Fruit fly (Drosophila melanogaster): ENCODE data around the gene Sec71.

Gene Sec71

DNA sequence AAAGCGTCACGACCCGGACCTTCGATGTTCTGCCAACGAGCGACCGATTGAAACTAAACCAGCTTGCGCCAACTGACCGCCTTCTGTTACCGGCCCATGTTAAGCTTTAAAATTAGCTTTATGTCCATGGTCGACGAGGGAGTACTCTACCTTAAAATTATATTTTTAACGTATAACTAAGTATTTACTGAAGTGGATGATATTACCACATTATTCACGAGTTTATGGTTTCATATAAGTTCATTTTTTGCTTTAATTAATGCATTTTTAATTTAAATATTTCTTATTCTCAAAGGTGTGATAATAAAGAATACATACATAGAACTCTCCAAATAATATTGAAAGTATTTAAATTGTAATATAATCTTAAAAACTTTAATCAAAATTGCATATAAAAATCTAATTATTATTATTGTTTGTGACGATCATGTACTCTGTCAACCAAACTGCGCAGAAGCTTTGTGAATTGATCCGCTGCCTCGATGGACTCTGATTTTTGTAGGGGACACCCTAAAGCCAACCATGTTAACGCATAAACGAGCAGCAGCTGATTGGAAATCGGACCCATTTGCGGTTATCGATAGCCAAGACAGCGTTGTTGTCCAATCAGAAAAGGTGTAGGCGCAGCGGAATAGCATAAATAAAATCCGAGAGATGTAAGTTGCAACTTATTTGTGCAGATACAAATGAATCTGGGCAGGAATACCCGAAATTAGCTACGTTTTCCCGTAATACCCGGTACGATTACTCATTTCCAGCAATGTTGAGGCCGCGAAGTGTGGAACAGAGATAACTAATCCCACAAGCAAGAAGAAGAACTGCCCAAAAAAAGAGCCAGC is 13.0 kb upstream of the Sec71 start, which contains the start of the genes CG9008 and p38b (continued):
- TF ChIP-seq H15 (GFP tag; IDR thresholded peaks at IDR 0.05) = 0 out of 3 replicates have a peak, but pooled peaks have one; percentile 49
- TF ChIP-seq CG15073 (GFP tag; optimal IDR thresholded peaks at IDR 0.05) = no peak
- TF ChIP-seq CG8765 (GFP tag; IDR thresholded peaks at IDR 0.05) = no peak
- peak; percentile 71 for TF ChIP-seq CG6272 (GFP tag; IDR thresholded peaks at IDR 0.05)
- TF ChIP-seq CG12071 (GFP tag; optimal IDR thresholded peaks at IDR 0.05) = no peak
- TF ChIP-seq eyg (GFP tag; optimal IDR thresholded peaks at IDR 0.05) = no peak
- no peak for TF ChIP-seq tio (GFP tag; optimal IDR thresholded peaks at IDR 0.05)
- TF ChIP-seq CG12299 (tag; optimal IDR thresholded peaks at IDR 0.05) = peak; percentile 69
- no peak; the same call in 2 of the 3 replicates for TF ChIP-seq zen2 (GFP tag; IDR thresholded peaks at IDR 0.05; ENCODE audit: partially characterized antibody)
- TF ChIP-seq zfh1 (GFP tag; IDR thresholded peaks at IDR 0.05) = peak; percentile 48; the same call in 2 of the 3 replicates
- TF ChIP-seq Stat92E (GFP tag; optimal IDR thresholded peaks at IDR 0.05) = peak in 1 of 3 experiments; percentile 19
- TF ChIP-seq Myb (GFP tag; optimal IDR thresholded peaks at IDR 0.05) = no peak
- TF ChIP-seq CG30403 (GFP tag; optimal IDR thresholded peaks at IDR 0.05) = peak; percentile 91
- TF ChIP-seq fu2 (GFP tag; optimal IDR thresholded peaks at IDR 0.05) = no peak
- TF ChIP-seq CG13624 (GFP tag; optimal IDR thresholded peaks at IDR 0.05) = peak; percentile 54
- peak; percentile 76 for TF ChIP-seq Fer3 (tag; optimal IDR thresholded peaks at IDR 0.05)
- TF ChIP-seq CG13775 (GFP tag; optimal IDR thresholded peaks at IDR 0.05) = peak; percentile 78
- TF ChIP-seq CG30431 (GFP tag; optimal IDR thresholded peaks at IDR 0.05) = peak; percentile 46
- TF ChIP-seq CG6683 (GFP tag; optimal IDR thresholded peaks at IDR 0.05) = peak; percentile 79
- no peak for TF ChIP-seq da (GFP tag; optimal IDR thresholded peaks at IDR 0.05)
- peak; percentile 90 for TF ChIP-seq CG9437 (GFP tag; optimal IDR thresholded peaks at IDR 0.05)
- TF ChIP-seq CG4854 (GFP tag; optimal IDR thresholded peaks at IDR 0.05) = peak; percentile 35
- TF ChIP-seq sr (GFP tag; IDR thresholded peaks at IDR 0.05) = peak; percentile 53; the same call in 2 of the 3 replicates
- TF ChIP-seq CG7556 (GFP tag; optimal IDR thresholded peaks at IDR 0.05) = peak; percentile 95
- no peak for TF ChIP-seq luna (GFP tag; optimal IDR thresholded peaks at IDR 0.05)
- peak; percentile 79 for TF ChIP-seq fd3F (GFP tag; optimal IDR thresholded peaks at IDR 0.05)
- TF ChIP-seq al (GFP tag; IDR thresholded peaks at IDR 0.05) = 0 out of 2 replicates have a peak, but pooled peaks have one; percentile 46
- TF ChIP-seq Sry-β (GFP tag; optimal IDR thresholded peaks at IDR 0.05) = peak; percentile 28
- peak in 1 of 3 experiments; percentile 83 for TF ChIP-seq lola (GFP tag; optimal IDR thresholded peaks at IDR 0.05)
- peak; percentile 61 for TF ChIP-seq BEAF-32 (GFP tag; optimal IDR thresholded peaks at IDR 0.05)
- TF ChIP-seq Gug (GFP tag; IDR thresholded peaks at IDR 0.05) = peak; percentile 76; the same call in 3 of the 4 replicates
- TF ChIP-seq maf-S (GFP tag; optimal IDR thresholded peaks at IDR 0.05) = no peak
- TF ChIP-seq Ravus (GFP tag; IDR thresholded peaks at IDR 0.05) = no peak
- peak; percentile 60; the same call in 1 of the 2 replicates for TF ChIP-seq klu (GFP tag; IDR thresholded peaks at IDR 0.05)
- TF ChIP-seq Lim3 (GFP tag; IDR thresholded peaks at IDR 0.05) = no peak
- TF ChIP-seq ac (GFP tag; optimal IDR thresholded peaks at IDR 0.05) = no peak
- TF ChIP-seq CG2202 (tag; optimal IDR thresholded peaks at IDR 0.05) = peak; percentile 12
- peak; percentile 97 for TF ChIP-seq CG17361 (GFP tag; IDR thresholded peaks at IDR 0.05)
- peak; percentile 15; the same call in 1 of the 2 replicates for TF ChIP-seq wor (GFP tag; IDR thresholded peaks at IDR 0.05)
- TF ChIP-seq sens-2 (GFP tag; IDR thresholded peaks at IDR 0.05) = no peak
- peak; percentile 29; the same call in 1 of the 2 replicates for TF ChIP-seq ro (GFP tag; IDR thresholded peaks at IDR 0.05)
- TF ChIP-seq ttk (GFP tag; IDR thresholded peaks at IDR 0.05) = no peak; the same call in 1 of the 2 replicates
- TF ChIP-seq h (optimal IDR thresholded peaks at IDR 0.05) = no peak
- peak; percentile 5; the same call in 1 of the 2 replicates for TF ChIP-seq CG14667 (GFP tag; IDR thresholded peaks at IDR 0.05)
- TF ChIP-seq schlank (tag; optimal IDR thresholded peaks at IDR 0.05) = no peak
- TF ChIP-seq org-1 (GFP tag; optimal IDR thresholded peaks at IDR 0.05) = peak; percentile 71
- TF ChIP-seq Bteb2 (GFP tag; optimal IDR thresholded peaks at IDR 0.05) = no peak
- TF ChIP-seq CG4730 (GFP tag; IDR thresholded peaks at IDR 0.05) = peak; percentile 58
- no peak for TF ChIP-seq Neu2 (GFP tag; optimal IDR thresholded peaks at IDR 0.05; ENCODE audit: borderline replicate concordance)

Data from whole organism, embryonic.